Fruit fly (Drosophila melanogaster): ENCODE measurements around the gene Pdf.

- TF ChIP-seq CG8478 (optimal IDR thresholded peaks at IDR 0.05) = no peak
- TF ChIP-seq Dll (optimal IDR thresholded peaks at IDR 0.05) = no peak
- no peak for TF ChIP-seq pan (optimal IDR thresholded peaks at IDR 0.05)
Measured at dm6 chr3R:26433743-26434142, 22.2 kb downstream of the Pdf start.

All from whole organism.